Fruit fly (Drosophila melanogaster): ENCODE measurements around the gene dgt2.
"Not testable (repeated sequence)": the region's sequence is repeated elsewhere in the genome, so short reads cannot be mapped to it uniquely, and the experiment has no call there.

dgt2 gene

dm6 chr2L:11990458-11991065 is 826 bp downstream of the dgt2 start, which contains the start of gene escl:
TSS of gene escl (plus strand) at chr2L:11990927.
- TF ChIP-seq CG11617 (GFP tag; optimal IDR thresholded peaks at IDR 0.05) (peak; percentile 3), bab1 (GFP tag; optimal IDR thresholded peaks at IDR 0.05) (no peak), CG14711 (tag; optimal IDR thresholded peaks at IDR 0.05) (peak; percentile 89), Clk (GFP tag; optimal IDR thresholded peaks at IDR 0.05) (no peak)

- TF ChIP-seq CG14711 (tag; optimal IDR thresholded peaks at IDR 0.05); kay (GFP tag; ENCODE audit: borderline replicate concordance); CG7101 (tag; optimal IDR thresholded peaks at IDR 0.05): not testable (repeated sequence)
Measured at dm6 chr2L:11992602-11993001, 2.9 kb downstream of the dgt2 start, which contains the start of gene Ada1-2. TSS of gene Ada1-2 (plus strand) at chr2L:11992902.

dm6 chr2L:11995332-11995790 is 5.6 kb downstream of the dgt2 start, which contains the start of the genes CG18789 and Qtzl:
TSS of gene CG18789 (minus strand) at chr2L:11995432.
TSS of gene Qtzl (plus strand) at chr2L:11995740.
- TF ChIP-seq ovo, CG1620, CG12768 (GFP tag; optimal IDR thresholded peaks at IDR 0.05): not testable (repeated sequence)

dm6 chr2L:11996509-11996908 is 6.8 kb downstream of the dgt2 start, which contains the start of gene Ada1-1:
TSS of gene Ada1-1 (plus strand) at chr2L:11996809.
- not testable (repeated sequence) for TF ChIP-seq cnc (optimal IDR thresholded peaks at IDR 0.05); CG33017 (tag; optimal IDR thresholded peaks at IDR 0.05); Mnt (GFP tag; optimal IDR thresholded peaks at IDR 0.05)

- TF ChIP-seq CG33017 (tag; optimal IDR thresholded peaks at IDR 0.05); CG5204 (GFP tag; optimal IDR thresholded peaks at IDR 0.05); CG14711 (tag; optimal IDR thresholded peaks at IDR 0.05): not testable (repeated sequence)
Measured at dm6 chr2L:11999240-11999704, 9.5 kb downstream of the dgt2 start, which contains the start of the genes CG18787 and Nfs1. TSS of gene CG18787 (minus strand) at chr2L:11999340. TSS of gene Nfs1 (plus strand) at chr2L:11999654.

dm6 chr2L:12001132-12001531 is 11.4 kb downstream of the dgt2 start:
- TF ChIP-seq CG12768 (GFP tag; optimal IDR thresholded peaks at IDR 0.05) (peak; percentile 58), tj (GFP tag; optimal IDR thresholded peaks at IDR 0.05) (peak; percentile 42), CG7101 (tag; optimal IDR thresholded peaks at IDR 0.05) (no peak)

dm6 chr2L:12002051-12002450 is 12.3 kb downstream of the dgt2 start, which contains the start of gene Hacd1:
TSS of gene Hacd1 (minus strand) at chr2L:12002266.
- TF ChIP-seq CG7101 (tag; optimal IDR thresholded peaks at IDR 0.05): no peak
- TF ChIP-seq kay (GFP tag; ENCODE audit: borderline replicate concordance): no peak
- no peak for TF ChIP-seq cnc (optimal IDR thresholded peaks at IDR 0.05)
- peak; percentile 70 for TF ChIP-seq CG12768 (GFP tag; optimal IDR thresholded peaks at IDR 0.05)
- no peak for TF ChIP-seq Clk (GFP tag; optimal IDR thresholded peaks at IDR 0.05)
- TF ChIP-seq bab1 (GFP tag; optimal IDR thresholded peaks at IDR 0.05): peak; percentile 38
- no peak for TF ChIP-seq tj (GFP tag; optimal IDR thresholded peaks at IDR 0.05)
- peak; percentile 17 for TF ChIP-seq CG33017 (tag; optimal IDR thresholded peaks at IDR 0.05)
- no peak for TF ChIP-seq toe (GFP tag; optimal IDR thresholded peaks at IDR 0.05)
- peak; percentile 69 for TF ChIP-seq cic (GFP tag; optimal IDR thresholded peaks at IDR 0.05)
- TF ChIP-seq CG5204 (GFP tag; optimal IDR thresholded peaks at IDR 0.05): no peak
- TF ChIP-seq Mnt (GFP tag; optimal IDR thresholded peaks at IDR 0.05): peak; percentile 5
- TF ChIP-seq CG7045 (GFP tag; optimal IDR thresholded peaks at IDR 0.05): peak; percentile 41
- no peak for TF ChIP-seq CG11617 (GFP tag; optimal IDR thresholded peaks at IDR 0.05)

dm6 chr2L:12002922-12003791 is 13.4 kb downstream of the dgt2 start:
- TF ChIP-seq Clk (GFP tag; optimal IDR thresholded peaks at IDR 0.05): peak; percentile 18
- TF ChIP-seq CG33017 (tag; optimal IDR thresholded peaks at IDR 0.05): peak; percentile 29
- no peak for TF ChIP-seq pad (GFP tag; optimal IDR thresholded peaks at IDR 0.05)
- peak; percentile 76 for TF ChIP-seq tj (GFP tag; optimal IDR thresholded peaks at IDR 0.05)
- TF ChIP-seq ovo (GFP tag; optimal IDR thresholded peaks at IDR 0.05): peak; percentile 62
- TF ChIP-seq toe (GFP tag; optimal IDR thresholded peaks at IDR 0.05): peak; percentile 17
- peak; percentile 22 for TF ChIP-seq CG5204 (GFP tag; optimal IDR thresholded peaks at IDR 0.05)
- peak; percentile 16 for TF ChIP-seq CG7101 (tag; optimal IDR thresholded peaks at IDR 0.05)
- TF ChIP-seq cnc (optimal IDR thresholded peaks at IDR 0.05): no peak
- peak; percentile 55 for TF ChIP-seq Hr96 (GFP tag; optimal IDR thresholded peaks at IDR 0.05)
- no peak for TF ChIP-seq CG1620 (GFP tag; optimal IDR thresholded peaks at IDR 0.05)
- TF ChIP-seq CG12768 (GFP tag; optimal IDR thresholded peaks at IDR 0.05): peak; percentile 96
- TF ChIP-seq bab1 (GFP tag; optimal IDR thresholded peaks at IDR 0.05): peak; percentile 48
- peak; percentile 72 for TF ChIP-seq Mnt (GFP tag; optimal IDR thresholded peaks at IDR 0.05)
- TF ChIP-seq CG11617 (GFP tag; optimal IDR thresholded peaks at IDR 0.05): peak; percentile 47
- peak; percentile 97 for TF ChIP-seq cic (GFP tag; optimal IDR thresholded peaks at IDR 0.05)
- no peak for TF ChIP-seq kay (GFP tag; ENCODE audit: borderline replicate concordance)

Data from whole organism, adult.